Worm (Caenorhabditis elegans) whole organism, early embryonic: ENCODE results near the gene T28H10.2.

ENCODE experiments used
- B0310.2 ChIP-seq: sonication (generic microtip); optimal IDR thresholded peaks from 2 replicates; lab custom pipeline; 2016; ENCODE audit warnings: mild to moderate bottlenecking, missing genetic modification characterization, missing compliant biosample characterization
- F13C5.2 ChIP-seq: sonication (generic microtip); optimal IDR thresholded peaks from 2 replicates; lab custom pipeline; 2017; ENCODE audit warnings: mild to moderate bottlenecking, missing genetic modification characterization, inconsistent platforms, missing compliant biosample characterization
- aly-1 ChIP-seq: sonication (generic microtip); optimal IDR thresholded peaks from 2 replicates; lab custom pipeline; 2016; ENCODE audit warnings: missing genetic modification characterization, missing compliant biosample characterization
- ama-1 ChIP-seq: fragments of 150-350 bp; optimal IDR thresholded peaks from 2 replicates; lab custom pipeline; 2014
- ceh-13 ChIP-seq: fragments of 200-800 bp; sonication (Bioruptor generic); optimal IDR thresholded peaks from 2 replicates; lab custom pipeline; 2018; ENCODE audit warnings: mild to moderate bottlenecking, missing genetic modification characterization, missing compliant biosample characterization
- ceh-36 ChIP-seq: sonication (generic microtip); optimal IDR thresholded peaks from 2 replicates; lab custom pipeline; 2016; ENCODE audit warnings: missing genetic modification characterization, inconsistent platforms, missing compliant biosample characterization
- ets-7 ChIP-seq: sonication (generic microtip); optimal IDR thresholded peaks from 2 replicates; lab custom pipeline; 2016; ENCODE audit warnings: missing genotype, missing genetic modification characterization, missing compliant biosample characterization
- flt-1 ChIP-seq: fragments of 200-800 bp; sonication (Bioruptor generic); IDR thresholded peaks from 2 replicates; pipeline ENCODE4 v1.3.6; 2022; ENCODE audit warnings: missing genetic modification characterization, missing compliant biosample characterization
- hmbx-1 ChIP-seq: sonication (generic microtip); optimal IDR thresholded peaks from 2 replicates; lab custom pipeline; 2016; ENCODE audit warnings: mild to moderate bottlenecking, missing genetic modification characterization, missing compliant biosample characterization
- hmg-4 ChIP-seq: fragments of 200-800 bp; sonication (Bioruptor generic); optimal IDR thresholded peaks from 2 replicates; lab custom pipeline; 2018; ENCODE audit warnings: mild to moderate bottlenecking, missing genetic modification characterization, missing compliant biosample characterization
- hnd-1 ChIP-seq: sonication (generic microtip); optimal IDR thresholded peaks from 2 replicates; lab custom pipeline; 2016; ENCODE audit warnings: missing genetic modification characterization, missing compliant biosample characterization
- pes-1 ChIP-seq: fragments of 200-800 bp; sonication (Bioruptor generic); IDR thresholded peaks from 2 replicates; pipeline ENCODE4 v1.3.6; 2022; ENCODE audit warnings: missing genetic modification reagents, missing genetic modification characterization, missing compliant biosample characterization
- scrt-1 ChIP-seq: fragments of 200-800 bp; sonication (Bioruptor generic); IDR thresholded peaks from 2 replicates; pipeline ENCODE4 v1.3.6; 2022; ENCODE audit warnings: missing genetic modification characterization, missing compliant biosample characterization
- sea-1 ChIP-seq: fragments of 200-800 bp; sonication (Bioruptor generic); conservative IDR thresholded peaks from 2 replicates; pipeline ENCODE4 v1.3.6; 2022; ENCODE audit warnings: missing genetic modification characterization, missing compliant biosample characterization
- tbx-11 ChIP-seq: fragments of 200-800 bp; sonication (Bioruptor generic); IDR thresholded peaks from 2 replicates; pipeline ENCODE4 v1.3.6; 2022; ENCODE audit warnings: missing genetic modification characterization, missing compliant biosample characterization
- tbx-37 ChIP-seq: fragments of 200-800 bp; sonication (Bioruptor generic); conservative IDR thresholded peaks from 2 replicates; pipeline ENCODE4 v1.3.6; 2022; ENCODE audit warnings: missing genetic modification reagents, missing genetic modification characterization, missing compliant biosample characterization
- tra-4 ChIP-seq: sonication (generic microtip); optimal IDR thresholded peaks from 2 replicates; lab custom pipeline; 2017; ENCODE audit warnings: missing genetic modification characterization, missing compliant biosample characterization

Gene T28H10.2

ce11 chrV:12532369-12532768 lies 19.6 kb upstream of the T28H10.2 start:
- no peak for TF ChIP-seq sea-1

ce11 chrV:12531084-12531483 lies 18.3 kb upstream of the T28H10.2 start:
- no peak for TF ChIP-seq pes-1 (GFP tag; lab: Robert Waterston, UW)

ce11 chrV:12530129-12530528 lies 17.4 kb upstream of the T28H10.2 start:
- no peak for TF ChIP-seq pes-1 (GFP tag; lab: Robert Waterston, UW)
- no peak for TF ChIP-seq hmg-4 (GFP tag; lab: Kevin White, UChicago)
- TF ChIP-seq sea-1: no peak
- no peak for TF ChIP-seq ceh-36 (tag; lab: Kevin White, UChicago)
- no peak for TF ChIP-seq ets-7
- no peak for TF ChIP-seq ceh-13 (GFP tag; lab: Kevin White, UChicago)
- no peak for TF ChIP-seq scrt-1
- no peak for TF ChIP-seq hnd-1
- no peak for TF ChIP-seq tbx-11 (GFP tag; lab: Robert Waterston, UW)
- no peak for TF ChIP-seq hmbx-1 (tag; lab: Kevin White, UChicago)
- no peak for TF ChIP-seq aly-1 (tag; lab: Kevin White, UChicago)
- no peak for TF ChIP-seq tbx-37 (GFP tag; lab: Robert Waterston, UW)
- TF ChIP-seq tra-4 (tag; lab: Kevin White, UChicago): no peak
- TF ChIP-seq flt-1 (GFP tag; lab: Robert Waterston, UW): no peak
- no peak for TF ChIP-seq B0310.2 (tag; lab: Kevin White, UChicago)
- no peak for TF ChIP-seq F13C5.2 (tag; lab: Kevin White, UChicago)

ce11 chrV:12528919-12529318 lies 16.2 kb upstream of the T28H10.2 start:
- TF ChIP-seq ets-7 (no peak), ceh-13 (GFP tag; lab: Kevin White, UChicago) (no peak), aly-1 (tag; lab: Kevin White, UChicago) (no peak), tbx-11 (GFP tag; lab: Robert Waterston, UW) (no peak), hnd-1 (no peak)

ce11 chrV:12526758-12527157 lies 14.0 kb upstream of the T28H10.2 start, which contains the start of gene F45D3.1:
F45D3.1 (plus strand) TSS chrV:12527058.
- TF ChIP-seq hmbx-1 (tag; lab: Kevin White, UChicago) (no peak), tra-4 (tag; lab: Kevin White, UChicago) (no peak), scrt-1 (no peak), sea-1 (no peak), aly-1 (tag; lab: Kevin White, UChicago) (no peak), B0310.2 (tag; lab: Kevin White, UChicago) (no peak), ceh-36 (tag; lab: Kevin White, UChicago) (no peak), hnd-1 (no peak), ceh-13 (GFP tag; lab: Kevin White, UChicago) (no peak), flt-1 (GFP tag; lab: Robert Waterston, UW) (no peak), ets-7 (no peak), pes-1 (GFP tag; lab: Robert Waterston, UW) (no peak), tbx-37 (GFP tag; lab: Robert Waterston, UW) (no peak), ama-1 (lab: Kevin White, UChicago) (no peak), tbx-11 (GFP tag; lab: Robert Waterston, UW) (no peak), F13C5.2 (tag; lab: Kevin White, UChicago) (no peak), hmg-4 (GFP tag; lab: Kevin White, UChicago) (no peak)

ce11 chrV:12526124-12526523 lies 13.4 kb upstream of the T28H10.2 start:
- no peak for TF ChIP-seq sea-1

ce11 chrV:12525526-12525925 lies 12.8 kb upstream of the T28H10.2 start, which contains the start of gene dyf-4:
dyf-4 (minus strand) TSS chrV:12525738.
- TF ChIP-seq tbx-37 (GFP tag; lab: Robert Waterston, UW) (no peak), scrt-1 (no peak), pes-1 (GFP tag; lab: Robert Waterston, UW) (no peak), sea-1 (no peak), hmbx-1 (tag; lab: Kevin White, UChicago) (no peak), aly-1 (tag; lab: Kevin White, UChicago) (no peak), hmg-4 (GFP tag; lab: Kevin White, UChicago) (no peak), ets-7 (no peak), ceh-36 (tag; lab: Kevin White, UChicago) (no peak), flt-1 (GFP tag; lab: Robert Waterston, UW) (no peak), F13C5.2 (tag; lab: Kevin White, UChicago) (no peak), tra-4 (tag; lab: Kevin White, UChicago) (no peak), hnd-1 (no peak), B0310.2 (tag; lab: Kevin White, UChicago) (no peak), tbx-11 (GFP tag; lab: Robert Waterston, UW) (no peak)

ce11 chrV:12523356-12523755 lies 10.6 kb upstream of the T28H10.2 start:
- no peak for TF ChIP-seq hmbx-1 (tag; lab: Kevin White, UChicago)
- no peak for TF ChIP-seq B0310.2 (tag; lab: Kevin White, UChicago)
- TF ChIP-seq ets-7: no peak
- TF ChIP-seq flt-1 (GFP tag; lab: Robert Waterston, UW): no peak
- no peak for TF ChIP-seq ceh-13 (GFP tag; lab: Kevin White, UChicago)
- TF ChIP-seq hmg-4 (GFP tag; lab: Kevin White, UChicago): no peak
- TF ChIP-seq ama-1 (lab: Kevin White, UChicago): no peak

ce11 chrV:12518770-12519169 lies 6.0 kb upstream of the T28H10.2 start:
- TF ChIP-seq flt-1 (GFP tag; lab: Robert Waterston, UW) (no peak), tbx-11 (GFP tag; lab: Robert Waterston, UW) (no peak), hnd-1 (no peak), aly-1 (tag; lab: Kevin White, UChicago) (no peak), ceh-36 (tag; lab: Kevin White, UChicago) (no peak), B0310.2 (tag; lab: Kevin White, UChicago) (no peak), hmg-4 (GFP tag; lab: Kevin White, UChicago) (no peak), tra-4 (tag; lab: Kevin White, UChicago) (no peak), pes-1 (GFP tag; lab: Robert Waterston, UW) (no peak), tbx-37 (GFP tag; lab: Robert Waterston, UW) (no peak)
